Fruit fly (Drosophila melanogaster) whole organism, embryonic: ENCODE data around the gene Atg8b.

ENCODE experiments used
- Atf6 ChIP-seq: fragments of 200-800 bp; sonication (Bioruptor generic); IDR thresholded peaks from 2 replicates; pipeline ENCODE4 v1.3.6; 2022; ENCODE audit warnings: missing biosample characterization, missing genetic modification characterization
- B-H2 ChIP-seq: fragments of 200-800 bp; sonication (Bioruptor generic); optimal IDR thresholded peaks from 2 replicates; lab custom pipeline; 2018; ENCODE audit warnings: missing biosample characterization, mild to moderate bottlenecking, missing genetic modification characterization
- CG10462 ChIP-seq: fragments of 200-800 bp; sonication (Bioruptor generic); optimal IDR thresholded peaks from 2 replicates; lab custom pipeline; 2016; ENCODE audit warnings: missing biosample characterization, missing genetic modification characterization
- CG10543 ChIP-seq: fragments of 200-800 bp; sonication (Bioruptor generic); optimal IDR thresholded peaks from 3 replicates; lab custom pipeline; 2017; ENCODE audit warnings: missing biosample characterization, mild to moderate bottlenecking, missing genetic modification characterization, moderate library complexity
- CG10654 ChIP-seq: fragments of 200-800 bp; sonication (Bioruptor generic); optimal IDR thresholded peaks from 2 replicates; lab custom pipeline; 2016; ENCODE audit warnings: missing biosample characterization, missing genetic modification characterization
- CG12391 ChIP-seq: fragments of 200-800 bp; sonication (Bioruptor generic); optimal IDR thresholded peaks from 3 replicates; lab custom pipeline; 2018; ENCODE audit warnings: missing biosample characterization, mild to moderate bottlenecking, missing genetic modification characterization, moderate library complexity
- CG14014 ChIP-seq: fragments of 200-800 bp; sonication (Bioruptor generic); IDR thresholded peaks from 2 replicates; pipeline ENCODE4 v1.3.6; 2022; ENCODE audit warnings: missing biosample characterization, missing genetic modification characterization
- CG17186 ChIP-seq: fragments of 200-800 bp; sonication (Bioruptor generic); optimal IDR thresholded peaks from 3 replicates; lab custom pipeline; 2017; ENCODE audit warnings: missing biosample characterization, missing genetic modification reagents, missing genetic modification characterization
- CG17328 ChIP-seq: fragments of 200-800 bp; sonication (Bioruptor generic); IDR thresholded peaks from 2 replicates; pipeline ENCODE4 v1.3.6; 2022; ENCODE audit warnings: missing biosample characterization, missing genetic modification characterization
- CG18262 ChIP-seq: fragments of 200-800 bp; optimal IDR thresholded peaks from 3 replicates; lab custom pipeline; 2019; ENCODE audit warnings: missing biosample characterization, mild to moderate bottlenecking, missing genetic modification characterization, moderate library complexity
- CG32767 ChIP-seq: fragments of 200-800 bp; sonication (Bioruptor generic); IDR thresholded peaks from 2 replicates; pipeline ENCODE4 v1.3.6; 2022; ENCODE audit warnings: missing biosample characterization, missing genetic modification characterization
- CG32772 ChIP-seq: fragments of 200-800 bp; sonication (Bioruptor generic); IDR thresholded peaks from 2 replicates; pipeline ENCODE4 v1.3.6; 2022; ENCODE audit warnings: missing biosample characterization, missing genetic modification characterization
- CG3847 ChIP-seq: fragments of 200-800 bp; sonication (Bioruptor generic); IDR thresholded peaks from 2 replicates; pipeline ENCODE4 v1.3.6; 2022; ENCODE audit warnings: missing biosample characterization, missing genetic modification characterization
- CG4707 ChIP-seq: fragments of 200-800 bp; sonication (Bioruptor generic); optimal IDR thresholded peaks from 2 replicates; lab custom pipeline; 2018; ENCODE audit warnings: missing biosample characterization, mild to moderate bottlenecking, missing genetic modification characterization, moderate library complexity
- CG5180 ChIP-seq: fragments of 200-800 bp; sonication (Bioruptor generic); optimal IDR thresholded peaks from 3 replicates; lab custom pipeline; 2017; ENCODE audit warnings: missing biosample characterization, missing genetic modification characterization, mild to moderate bottlenecking, moderate library complexity, missing genetic modification reagents
- CG6175 ChIP-seq: fragments of 200-800 bp; sonication (Bioruptor generic); IDR thresholded peaks from 3 replicates; pipeline ENCODE4 v1.3.6; 2022; ENCODE audit warnings: missing biosample characterization, missing genetic modification characterization
- CG6683 ChIP-seq: fragments of 200-800 bp; sonication (Bioruptor generic); optimal IDR thresholded peaks from 2 replicates; lab custom pipeline; 2017; ENCODE audit warnings: missing biosample characterization, mild to moderate bottlenecking, missing genetic modification characterization, missing genetic modification reagents
- CG6854 ChIP-seq: fragments of 200-800 bp; sonication (Bioruptor generic); optimal IDR thresholded peaks from 3 replicates; lab custom pipeline; 2017; ENCODE audit warnings: missing biosample characterization, mild to moderate bottlenecking, missing genetic modification characterization
- CG8290 ChIP-seq, 3 experiments: fragments of 200-800 bp; sonication (Bioruptor generic); optimal IDR thresholded peaks; 2 replicates each; lab custom pipeline; 2016 to 2019; ENCODE audit warnings: missing biosample characterization in 3 of 3, missing genetic modification characterization in 3 of 3, mild to moderate bottlenecking in 2 of 3, moderate library complexity in 1 of 3
- CG8478 ChIP-seq: fragments of >200 bp; optimal IDR thresholded peaks from 2 replicates; lab custom pipeline; 2018
- CG9797 ChIP-seq: fragments of 200-800 bp; sonication (Bioruptor generic); optimal IDR thresholded peaks from 3 replicates; lab custom pipeline; 2018; ENCODE audit warnings: missing biosample characterization, mild to moderate bottlenecking, missing genetic modification characterization
- CG9932 ChIP-seq: fragments of 200-800 bp; sonication (Bioruptor generic); IDR thresholded peaks from 2 replicates; pipeline ENCODE4 v1.3.6; 2022; ENCODE audit warnings: missing biosample characterization, missing genetic modification characterization
- CTCF ChIP-seq: fragments of 200-800 bp; sonication (Bioruptor generic); optimal IDR thresholded peaks from 2 replicates; lab custom pipeline; 2017; ENCODE audit warnings: missing biosample characterization, mild to moderate bottlenecking, missing genetic modification characterization, moderate library complexity
- D ChIP-seq, 2 experiments: fragments of 200-800 bp in 1 of 2; fragments of >200 bp in 1 of 2; sonication (Bioruptor generic) in 1 of 2; optimal IDR thresholded peaks; 2 replicates in 1 of 2; 3 replicates in 1 of 2; lab custom pipeline; 2017; ENCODE audit warnings: mild to moderate bottlenecking in 1 of 2, missing biosample characterization in 1 of 2, missing genetic modification characterization in 1 of 2, missing genetic modification reagents in 1 of 2
- Dek ChIP-seq: fragments of 200-800 bp; sonication (Bioruptor generic); optimal IDR thresholded peaks from 3 replicates; lab custom pipeline; 2019; ENCODE audit warnings: missing biosample characterization, mild to moderate bottlenecking, missing genetic modification characterization, moderate library complexity
- Dll ChIP-seq: fragments of 200-800 bp; sonication (Bioruptor generic); IDR thresholded peaks from 4 replicates; pipeline ENCODE4 v1.3.6; 2022; ENCODE audit warnings: missing biosample characterization, missing genetic modification characterization; ENCODE audit not compliant: partially characterized antibody
- Ets97D ChIP-seq: fragments of 200-800 bp; sonication (Bioruptor generic); optimal IDR thresholded peaks from 3 replicates; lab custom pipeline; 2016; ENCODE audit warnings: missing biosample characterization, missing genetic modification characterization
- Gsc ChIP-seq: fragments of 200-800 bp; sonication (Bioruptor generic); IDR thresholded peaks from 2 replicates; pipeline ENCODE4 v1.3.6; 2022; ENCODE audit warnings: missing biosample characterization, missing genetic modification characterization
- HLH54F ChIP-seq: fragments of 200-800 bp; sonication (Bioruptor generic); optimal IDR thresholded peaks from 3 replicates; lab custom pipeline; 2016; ENCODE audit warnings: missing biosample characterization, missing genetic modification characterization
- Hmr ChIP-seq: fragments of 200-800 bp; sonication (Bioruptor generic); optimal IDR thresholded peaks from 3 replicates; lab custom pipeline; 2017; ENCODE audit warnings: mild to moderate bottlenecking, missing biosample characterization, missing genetic modification reagents, missing genetic modification characterization
- NFAT ChIP-seq: fragments of 200-800 bp; sonication (Bioruptor generic); IDR thresholded peaks from 2 replicates; pipeline ENCODE4 v1.3.6; 2022; ENCODE audit warnings: missing biosample characterization, missing genetic modification characterization
- Usf ChIP-seq: fragments of 200-800 bp; sonication (Bioruptor generic); optimal IDR thresholded peaks from 2 replicates; lab custom pipeline; 2017; ENCODE audit warnings: missing genotype, missing biosample characterization, missing genetic modification characterization
- Xrp1 ChIP-seq: fragments of 200-800 bp; sonication (Bioruptor generic); IDR thresholded peaks from 2 replicates; pipeline ENCODE4 v1.3.6; 2022; ENCODE audit warnings: missing biosample characterization, missing genetic modification characterization
- abd-A ChIP-seq: fragments of 200-800 bp; sonication (Bioruptor generic); optimal IDR thresholded peaks from 3 replicates; lab custom pipeline; 2019; ENCODE audit warnings: missing biosample characterization, mild to moderate bottlenecking, missing genetic modification characterization, moderate library complexity
- chinmo ChIP-seq: fragments of 200-800 bp; sonication (Bioruptor generic); IDR thresholded peaks from 4 replicates; pipeline ENCODE4 v1.3.6; 2022; ENCODE audit warnings: missing biosample characterization, missing genetic modification characterization; ENCODE audit not compliant: partially characterized antibody
- crol ChIP-seq: fragments of 200-800 bp; sonication (Bioruptor generic); IDR thresholded peaks from 2 replicates; pipeline ENCODE4 v1.3.6; 2022; ENCODE audit warnings: missing biosample characterization, missing genetic modification characterization
- exex ChIP-seq: fragments of 200-800 bp; sonication (Bioruptor generic); optimal IDR thresholded peaks from 4 replicates; lab custom pipeline; 2018; ENCODE audit warnings: missing biosample characterization, mild to moderate bottlenecking, missing genetic modification characterization, moderate library complexity
- gro ChIP-seq: fragments of 200-800 bp; sonication (Bioruptor generic); optimal IDR thresholded peaks from 2 replicates; lab custom pipeline; 2016; ENCODE audit warnings: missing biosample characterization, missing genetic modification characterization
- ind ChIP-seq: fragments of 200-800 bp; sonication (Bioruptor generic); optimal IDR thresholded peaks from 3 replicates; lab custom pipeline; 2016; ENCODE audit warnings: missing biosample characterization, missing genetic modification characterization
- lab ChIP-seq: fragments of 200-800 bp; sonication (Bioruptor generic); optimal IDR thresholded peaks from 3 replicates; lab custom pipeline; 2017; ENCODE audit warnings: missing biosample characterization, missing genetic modification characterization, mild to moderate bottlenecking, moderate library complexity, missing genetic modification reagents
- lilli ChIP-seq: fragments of 200-800 bp; sonication (Bioruptor generic); optimal IDR thresholded peaks from 3 replicates; lab custom pipeline; 2016; ENCODE audit warnings: missing biosample characterization, missing genetic modification characterization
- nerfin-2 ChIP-seq: fragments of 200-800 bp; sonication (Bioruptor generic); IDR thresholded peaks from 2 replicates; pipeline ENCODE4 v1.3.6; 2022; ENCODE audit warnings: missing biosample characterization, missing genetic modification characterization; ENCODE audit not compliant: partially characterized antibody
- otp ChIP-seq: fragments of 200-800 bp; sonication (Bioruptor generic); IDR thresholded peaks from 3 replicates; pipeline ENCODE4, ENCODE4 v1.3.6; 2022; ENCODE audit warnings: missing biosample characterization, missing genetic modification characterization
- ranshi ChIP-seq: fragments of 200-800 bp; sonication (Bioruptor generic); IDR thresholded peaks from 2 replicates; pipeline ENCODE4 v1.3.6; 2022; ENCODE audit warnings: missing biosample characterization, missing genetic modification characterization
- row ChIP-seq: fragments of 200-800 bp; sonication (Bioruptor generic); IDR thresholded peaks from 3 replicates; pipeline ENCODE4 v1.3.6; 2022; ENCODE audit warnings: missing biosample characterization, missing genetic modification characterization
- salm ChIP-seq: fragments of 200-800 bp; sonication (Bioruptor generic); optimal IDR thresholded peaks from 2 replicates; lab custom pipeline; 2018; ENCODE audit warnings: missing biosample characterization, mild to moderate bottlenecking, missing genetic modification characterization
- tup ChIP-seq: fragments of 200-800 bp; sonication (Bioruptor generic); optimal IDR thresholded peaks from 2 replicates; lab custom pipeline; 2016; ENCODE audit warnings: missing biosample characterization, mild to moderate bottlenecking, missing genetic modification characterization, moderate library complexity
- wek ChIP-seq: fragments of 200-800 bp; sonication (Bioruptor generic); optimal IDR thresholded peaks from 3 replicates; lab custom pipeline; 2018; ENCODE audit warnings: missing biosample characterization, mild to moderate bottlenecking, missing genetic modification characterization, moderate library complexity

The Atg8b gene

dm6 chr3R:17703691-17704537 is 20.9 kb downstream of the Atg8b start (continued):
- no peak for TF ChIP-seq nerfin-2 (GFP tag; lab: Robert Waterston, UW)
- peak; percentile 90 for TF ChIP-seq chinmo (GFP tag; lab: Robert Waterston, UW)
- peak; percentile 97 for TF ChIP-seq CG5180 (GFP tag; lab: Kevin White, UChicago)
- peak; percentile 66 for TF ChIP-seq B-H2 (GFP tag; lab: Kevin White, UChicago)
- peak; percentile 86 for TF ChIP-seq abd-A (tag; lab: Kevin White, UChicago)
- TF ChIP-seq D (optimal IDR thresholded peaks at IDR 0.05; lab: Kevin White, UChicago), result no peak
- peak; percentile 99 for TF ChIP-seq D (GFP tag; optimal IDR thresholded peaks at IDR 0.05; lab: Kevin White, UChicago)
- TF ChIP-seq salm (tag; lab: Kevin White, UChicago), result peak; percentile 98
- TF ChIP-seq CG10654 (GFP tag; lab: Kevin White, UChicago), result peak; percentile 99
- TF ChIP-seq row, result peak; percentile 99
- peak; percentile 99 for TF ChIP-seq CG10462 (GFP tag; lab: Kevin White, UChicago)
- peak; percentile 99 for TF ChIP-seq CG18262 (tag; lab: Kevin White, UChicago)
- TF ChIP-seq exex (tag; lab: Kevin White, UChicago), result peak; percentile 88
- TF ChIP-seq CG8478 (lab: Kevin White, UChicago), result no peak
- TF ChIP-seq NFAT (GFP tag; lab: Robert Waterston, UW), result peak; percentile 99
- peak; percentile 99 for TF ChIP-seq CG32767
- TF ChIP-seq tup (GFP tag; lab: Kevin White, UChicago), result peak; percentile 98
- peak; percentile 92 for TF ChIP-seq crol (GFP tag; lab: Robert Waterston, UW)
- TF ChIP-seq CG32772 (GFP tag; lab: Robert Waterston, UW), result peak; percentile 99
- TF ChIP-seq Usf (GFP tag; lab: Kevin White, UChicago), result peak; percentile 97
- TF ChIP-seq ind (GFP tag; lab: Kevin White, UChicago), result peak; percentile 99
- peak; percentile 98 for TF ChIP-seq CG8290 (GFP tag; optimal IDR thresholded peaks at IDR 0.05; lab: Kevin White, UChicago)
- peak; percentile 75 to 99 for TF ChIP-seq CG8290 (tag; optimal IDR thresholded peaks at IDR 0.05; lab: Kevin White, UChicago)
- peak; percentile 98 for TF ChIP-seq CG3847 (GFP tag; lab: Robert Waterston, UW)
- TF ChIP-seq CTCF, result peak; percentile 78
- peak; percentile 99 for TF ChIP-seq Xrp1 (GFP tag; lab: Robert Waterston, UW)
- TF ChIP-seq CG9932 (GFP tag; lab: Robert Waterston, UW), result peak; percentile 98
- peak; percentile 98 for TF ChIP-seq CG6854 (GFP tag; lab: Kevin White, UChicago)
- peak; percentile 98 for TF ChIP-seq CG10543 (GFP tag; lab: Kevin White, UChicago)
- TF ChIP-seq gro (GFP tag; lab: Kevin White, UChicago), result peak; percentile 99
- TF ChIP-seq Dek, result peak; percentile 98
- TF ChIP-seq Ets97D (GFP tag; lab: Kevin White, UChicago), result peak; percentile 96
- peak; percentile 92 for TF ChIP-seq wek (GFP tag; lab: Kevin White, UChicago)
- TF ChIP-seq CG4707 (GFP tag; lab: Kevin White, UChicago), result peak; percentile 95
- peak; percentile 96 for TF ChIP-seq CG6683 (GFP tag; lab: Kevin White, UChicago)
- peak; percentile 99 for TF ChIP-seq lilli
- TF ChIP-seq Dll (GFP tag; lab: Robert Waterston, UW), result no peak
- peak; percentile 99 for TF ChIP-seq Hmr (GFP tag; lab: Kevin White, UChicago)
- peak; percentile 99 for TF ChIP-seq HLH54F (GFP tag; lab: Kevin White, UChicago)
- peak; percentile 99 for TF ChIP-seq CG14014 (GFP tag; lab: Robert Waterston, UW)
- peak; percentile 99 for TF ChIP-seq CG17328 (GFP tag; lab: Robert Waterston, UW)
- TF ChIP-seq CG17186 (GFP tag; lab: Kevin White, UChicago), result peak; percentile 92
- TF ChIP-seq Gsc, result peak; percentile 97
- TF ChIP-seq CG6175, result peak; percentile 97
- TF ChIP-seq lab (GFP tag; lab: Kevin White, UChicago), result peak; percentile 99
- TF ChIP-seq CG9797 (GFP tag; lab: Kevin White, UChicago), result peak; percentile 59
- peak; percentile 99 for TF ChIP-seq ranshi (GFP tag; lab: Robert Waterston, UW)
- peak; percentile 99 for TF ChIP-seq CG12391 (tag; lab: Kevin White, UChicago)
- peak; percentile 99 for TF ChIP-seq otp
- TF ChIP-seq Atf6 (GFP tag; lab: Robert Waterston, UW), result peak; percentile 99
